Worm (Caenorhabditis elegans) whole organism, L2 larva: ENCODE results near the gene C08F1.12.
"Not testable (repeated sequence)": the region's sequence is repeated elsewhere in the genome, so short reads cannot be mapped to it uniquely, and the experiment has no call there.

Experiments
- C34F6.9 ChIP-seq: fragments of 150-350 bp; optimal IDR thresholded peaks from 2 replicates; lab custom pipeline; 2014; ENCODE audit warnings: missing biosample characterization, missing genetic modification characterization
- F13H6.1 ChIP-seq: sonication (generic microtip); optimal IDR thresholded peaks from 2 replicates; lab custom pipeline; 2016; ENCODE audit warnings: missing genetic modification characterization, missing compliant biosample characterization
- Y55F3AM.14 ChIP-seq: fragments of 200-800 bp; sonication (Bioruptor generic); optimal IDR thresholded peaks from 2 replicates; lab custom pipeline; 2018; ENCODE audit warnings: mild to moderate bottlenecking, missing genetic modification characterization, missing compliant biosample characterization
- alr-1 ChIP-seq: fragments of 150-350 bp; optimal IDR thresholded peaks from 2 replicates; lab custom pipeline; 2014; ENCODE audit warnings: missing biosample characterization, missing genetic modification characterization
- aly-2 ChIP-seq: fragments of 150-350 bp; optimal IDR thresholded peaks from 2 replicates; lab custom pipeline; 2014; ENCODE audit warnings: missing biosample characterization, missing genetic modification characterization
- blmp-1 ChIP-seq: sonication (generic microtip); optimal IDR thresholded peaks from 2 replicates; lab custom pipeline; 2017; ENCODE audit warnings: missing genetic modification characterization, mild to moderate bottlenecking, missing compliant biosample characterization, antibody characterized with exemption, moderate library complexity; ENCODE audit not compliant: insufficient read depth
- ceh-16 ChIP-seq: fragments of 150-350 bp; optimal IDR thresholded peaks from 2 replicates; lab custom pipeline; 2014; ENCODE audit warnings: missing biosample characterization, missing genetic modification characterization
- crh-2 ChIP-seq: sonication (generic microtip); optimal IDR thresholded peaks from 2 replicates; lab custom pipeline; 2017; ENCODE audit warnings: missing biosample characterization, missing genetic modification characterization
- egl-27 ChIP-seq: sonication (generic microtip); optimal IDR thresholded peaks from 3 replicates; lab custom pipeline; 2017; ENCODE audit warnings: missing biosample characterization, missing genetic modification reagents, missing genetic modification characterization
- elt-1 ChIP-seq: fragments of 150-350 bp; optimal IDR thresholded peaks from 2 replicates; lab custom pipeline; 2014; ENCODE audit warnings: missing biosample characterization, missing genetic modification characterization
- elt-3 ChIP-seq: sonication (generic microtip); optimal IDR thresholded peaks from 2 replicates; lab custom pipeline; 2017; ENCODE audit warnings: missing biosample characterization, missing genetic modification characterization
- fos-1 ChIP-seq: fragments of 150-350 bp; optimal IDR thresholded peaks from 2 replicates; lab custom pipeline; 2014; ENCODE audit warnings: missing biosample characterization, missing genetic modification characterization
- gmeb-1 ChIP-seq: fragments of 150-350 bp; optimal IDR thresholded peaks from 2 replicates; lab custom pipeline; 2014; ENCODE audit warnings: missing biosample characterization, missing genetic modification characterization
- lin-11 ChIP-seq: fragments of 150-350 bp; sonication (generic microtip); optimal IDR thresholded peaks from 2 replicates; lab custom pipeline; 2014; ENCODE audit warnings: missing biosample characterization, missing genetic modification characterization, inconsistent platforms, mixed read lengths
- lsy-2 ChIP-seq, 2 experiments: fragments of 150-350 bp in 1 of 2; sonication (generic microtip) in 1 of 2; optimal IDR thresholded peaks; 2 replicates each; lab custom pipeline; 2014 to 2017; ENCODE audit warnings: missing biosample characterization in 2 of 2, missing genetic modification characterization in 2 of 2
- mbf-1 ChIP-seq: sonication (generic microtip); optimal IDR thresholded peaks from 2 replicates; lab custom pipeline; 2017; ENCODE audit warnings: missing biosample characterization, missing genetic modification characterization
- nhr-10 ChIP-seq: sonication (generic microtip); optimal IDR thresholded peaks from 2 replicates; lab custom pipeline; 2017; ENCODE audit warnings: missing biosample characterization, missing genetic modification characterization
- nhr-11 ChIP-seq: fragments of 150-350 bp; optimal IDR thresholded peaks from 2 replicates; lab custom pipeline; 2014; ENCODE audit warnings: missing biosample characterization, missing genetic modification characterization
- nhr-12 ChIP-seq: fragments of 150-350 bp; optimal IDR thresholded peaks from 2 replicates; lab custom pipeline; 2014; ENCODE audit warnings: missing biosample characterization, missing genetic modification characterization
- nhr-129 ChIP-seq: fragments of 150-350 bp; optimal IDR thresholded peaks from 2 replicates; lab custom pipeline; 2014; ENCODE audit warnings: missing biosample characterization, missing genetic modification characterization
- nhr-21 ChIP-seq: fragments of 150-350 bp; optimal IDR thresholded peaks from 2 replicates; lab custom pipeline; 2014; ENCODE audit warnings: missing biosample characterization, missing genetic modification characterization
- nhr-237 ChIP-seq: fragments of 150-350 bp; optimal IDR thresholded peaks from 2 replicates; lab custom pipeline; 2014; ENCODE audit warnings: missing biosample characterization, missing genetic modification characterization
- nhr-25 ChIP-seq: fragments of 150-350 bp; sonication (generic microtip); optimal IDR thresholded peaks from 3 replicates; lab custom pipeline; 2014; ENCODE audit warnings: missing biosample characterization, missing genetic modification characterization
- nhr-77 ChIP-seq: fragments of 150-350 bp; optimal IDR thresholded peaks from 2 replicates; lab custom pipeline; 2014; ENCODE audit warnings: missing biosample characterization, missing genetic modification characterization
- peb-1 ChIP-seq: fragments of 150-350 bp; optimal IDR thresholded peaks from 2 replicates; lab custom pipeline; 2014; ENCODE audit warnings: missing biosample characterization, missing genetic modification characterization
- skn-1 ChIP-seq: sonication (generic microtip); optimal IDR thresholded peaks from 2 replicates; lab custom pipeline; 2017; ENCODE audit warnings: missing biosample characterization, missing genetic modification characterization
- sma-9 ChIP-seq, 2 experiments: fragments of 150-350 bp in 1 of 2; sonication (generic microtip) in 1 of 2; optimal IDR thresholded peaks; 2 replicates each; lab custom pipeline; 2014 to 2016; ENCODE audit warnings: missing genetic modification characterization in 2 of 2, mild to moderate bottlenecking in 1 of 2, missing biosample characterization in 1 of 2, missing compliant biosample characterization in 1 of 2, missing genetic modification reagents in 1 of 2, moderate library complexity in 1 of 2
- snpc-4 ChIP-seq: fragments of 150-350 bp; optimal IDR thresholded peaks from 2 replicates; lab custom pipeline; 2014; ENCODE audit warnings: missing biosample characterization, missing genetic modification characterization
- unc-39 ChIP-seq: fragments of 150-350 bp; optimal IDR thresholded peaks from 2 replicates; lab custom pipeline; 2014; ENCODE audit warnings: missing biosample characterization, missing genetic modification characterization
- unc-55 ChIP-seq: fragments of 150-350 bp; sonication (generic microtip); optimal IDR thresholded peaks from 3 replicates; lab custom pipeline; 2014; ENCODE audit warnings: missing biosample characterization, missing genetic modification reagents, missing genetic modification characterization
- zag-1 ChIP-seq: fragments of 150-350 bp; optimal IDR thresholded peaks from 2 replicates; lab custom pipeline; 2014; ENCODE audit warnings: missing biosample characterization, missing genetic modification characterization
- ztf-4 ChIP-seq: fragments of 150-350 bp; optimal IDR thresholded peaks from 2 replicates; lab custom pipeline; 2014; ENCODE audit warnings: missing biosample characterization, missing genetic modification characterization

C08F1.12 gene

ce11 chrII:1831883-1832388 is 25.7 kb upstream of the C08F1.12 start, which contains the start of gene math-39:
TSS of gene math-39 (plus strand) at chrII:1832338.
- TF ChIP-seq gmeb-1 (tag; lab: Kevin White, UChicago) (no peak), peb-1 (tag; lab: Kevin White, UChicago) (no peak), alr-1 (tag; lab: Kevin White, UChicago) (no peak), fos-1 (peak; percentile 73)

ce11 chrII:1830182-1830682 is 24.0 kb upstream of the C08F1.12 start, which contains the start of gene math-40:
TSS of gene math-40 (plus strand) at chrII:1830632.
- TF ChIP-seq fos-1 (peak; percentile 80), ztf-4 (tag; lab: Kevin White, UChicago) (no peak)

ce11 chrII:1824329-1824728 is 18.1 kb upstream of the C08F1.12 start, which contains the start of gene math-41:
TSS of gene math-41 (plus strand) at chrII:1824629.
- TF ChIP-seq elt-3 (tag; lab: Kevin White, UChicago); snpc-4 (tag; lab: Kevin White, UChicago); mbf-1: not testable (repeated sequence)

- no peak for TF ChIP-seq lin-11 (tag; lab: Kevin White, UChicago)
- TF ChIP-seq nhr-21 (tag; lab: Kevin White, UChicago), result no peak
- TF ChIP-seq nhr-129 (tag; lab: Kevin White, UChicago), result no peak
- TF ChIP-seq nhr-11, result no peak
- TF ChIP-seq alr-1 (tag; lab: Kevin White, UChicago), result no peak
- TF ChIP-seq skn-1 (tag; lab: Kevin White, UChicago), result no peak
- no peak for TF ChIP-seq ceh-16 (tag; lab: Kevin White, UChicago)
- TF ChIP-seq snpc-4 (tag; lab: Kevin White, UChicago), result no peak
- no peak for TF ChIP-seq Y55F3AM.14 (GFP tag; lab: Kevin White, UChicago)
- TF ChIP-seq nhr-25, result no peak
- TF ChIP-seq crh-2 (tag; lab: Kevin White, UChicago), result no peak
- TF ChIP-seq nhr-237, result no peak
- TF ChIP-seq egl-27 (tag; lab: Kevin White, UChicago), result no peak
- no peak for TF ChIP-seq nhr-77 (tag; lab: Kevin White, UChicago)
- TF ChIP-seq sma-9 (GFP tag; optimal IDR thresholded peaks at IDR 0.05; lab: Kevin White, UChicago), result no peak
- TF ChIP-seq sma-9 (tag; optimal IDR thresholded peaks at IDR 0.05; lab: Kevin White, UChicago), result no peak
- TF ChIP-seq aly-2 (tag; lab: Kevin White, UChicago), result no peak
- no peak for TF ChIP-seq elt-1 (tag; lab: Kevin White, UChicago)
- TF ChIP-seq F13H6.1 (tag; lab: Kevin White, UChicago), result no peak
These were observed 14.5 kb upstream of the C08F1.12 start, which contains the start of gene fbxa-3 for ce11 chrII:1820774-1821173. TSS of gene fbxa-3 (minus strand) at chrII:1820874.

ce11 chrII:1819944-1820570 is 13.8 kb upstream of the C08F1.12 start, which contains the start of gene fbxc-19:
TSS of gene fbxc-19 (plus strand) at chrII:1820479.
- TF ChIP-seq lsy-2 (tag; optimal IDR thresholded peaks at IDR 0.05; lab: Kevin White, UChicago) (peak; percentile 46 to 75), nhr-129 (tag; lab: Kevin White, UChicago) (peak; percentile 100), fos-1 (peak; percentile 97), lin-11 (tag; lab: Kevin White, UChicago) (no peak), blmp-1 (tag; lab: Kevin White, UChicago) (no peak), C34F6.9 (tag; lab: Kevin White, UChicago) (peak; percentile 87), unc-55 (GFP tag; lab: Kevin White, UChicago) (peak; percentile 71), unc-39 (tag; lab: Kevin White, UChicago) (no peak), egl-27 (tag; lab: Kevin White, UChicago) (peak; percentile 45), F13H6.1 (tag; lab: Kevin White, UChicago) (peak; percentile 44), zag-1 (tag; lab: Kevin White, UChicago) (no peak), crh-2 (tag; lab: Kevin White, UChicago) (peak; percentile 75), nhr-12 (tag; lab: Kevin White, UChicago) (no peak), nhr-10 (tag; lab: Kevin White, UChicago) (no peak), nhr-21 (tag; lab: Kevin White, UChicago) (peak; percentile 29), sma-9 (GFP tag; optimal IDR thresholded peaks at IDR 0.05; lab: Kevin White, UChicago) (peak; percentile 82), sma-9 (tag; optimal IDR thresholded peaks at IDR 0.05; lab: Kevin White, UChicago) (no peak), gmeb-1 (tag; lab: Kevin White, UChicago) (peak; percentile 75)
- TF ChIP-seq, all 48 proteins: peak for 11
